Fruit fly (Drosophila melanogaster): Measurements from ENCODE around the gene CG33783.
A peak's percentile ranks its signal among the peaks of the same experiment; 100 is the strongest.

The CG33783 gene

DNA sequence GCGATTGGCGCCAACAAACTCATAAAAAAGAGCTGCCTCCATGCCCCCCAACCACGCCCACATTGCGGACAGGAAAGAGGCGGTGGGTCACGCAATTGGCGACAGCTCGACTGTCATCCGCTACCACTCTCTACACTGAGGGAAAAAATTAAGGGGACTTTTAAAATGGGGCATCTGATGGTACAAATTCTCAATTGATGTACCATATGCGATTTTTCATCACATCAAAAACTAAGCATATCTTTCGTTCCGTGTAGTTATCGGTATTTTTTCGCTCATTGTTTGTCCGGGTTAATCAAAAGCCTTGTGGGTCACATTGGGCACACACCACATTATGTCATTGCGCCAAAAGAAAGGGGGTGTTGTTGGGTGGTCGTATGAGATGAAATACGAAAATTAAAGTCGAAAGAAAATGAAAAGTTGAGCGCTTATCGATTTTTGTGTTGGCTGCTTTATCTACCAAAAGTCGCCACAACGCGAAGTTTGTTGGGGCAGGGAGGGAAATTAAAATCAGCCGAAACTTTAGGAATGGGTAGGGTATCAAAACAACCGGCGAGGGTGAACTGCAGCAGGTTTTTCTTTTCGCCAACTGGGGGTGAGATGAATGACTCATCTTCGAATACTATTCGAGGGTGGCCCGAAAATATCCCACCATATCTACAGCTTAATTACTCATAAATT, 42.4 kb upstream of the CG33783 start (continued):
- peak; percentile 50 for TF ChIP-seq HHEX (GFP tag; optimal IDR thresholded peaks at IDR 0.05)
- TF ChIP-seq MBD-R2 (GFP tag; IDR thresholded peaks at IDR 0.05): peak; percentile 47; the same call in 1 of the 2 replicates
- peak; percentile 54 for TF ChIP-seq NFAT (GFP tag; IDR thresholded peaks at IDR 0.05)
- TF ChIP-seq inv (GFP tag; IDR thresholded peaks at IDR 0.05; ENCODE audit: partially characterized antibody): no peak
- no peak for TF ChIP-seq CG12299 (tag; optimal IDR thresholded peaks at IDR 0.05)
- no peak for TF ChIP-seq da (GFP tag; optimal IDR thresholded peaks at IDR 0.05)
- TF ChIP-seq GATAe (GFP tag; conservative IDR thresholded peaks at IDR 0.05): no peak
- no peak for TF ChIP-seq CG2116 (GFP tag; optimal IDR thresholded peaks at IDR 0.05)
- peak; percentile 43 for TF ChIP-seq CG6854 (GFP tag; optimal IDR thresholded peaks at IDR 0.05)
- TF ChIP-seq gro (GFP tag; optimal IDR thresholded peaks at IDR 0.05): no peak
- TF ChIP-seq Meics (GFP tag; optimal IDR thresholded peaks at IDR 0.05): peak; percentile 68
- peak; percentile 21 for TF ChIP-seq CG9817 (tag; optimal IDR thresholded peaks at IDR 0.05)
- TF ChIP-seq D19B (GFP tag; optimal IDR thresholded peaks at IDR 0.05): peak; percentile 4
- no peak for TF ChIP-seq CG1602 (GFP tag; optimal IDR thresholded peaks at IDR 0.05)
- TF ChIP-seq repo (GFP tag; optimal IDR thresholded peaks at IDR 0.05): peak; percentile 26
- no peak for TF ChIP-seq slp2 (GFP tag; optimal IDR thresholded peaks at IDR 0.05)
- TF ChIP-seq zfh1 (GFP tag; IDR thresholded peaks at IDR 0.05): peak; percentile 52; the same call in 1 of the 3 replicates
- TF ChIP-seq Kr (GFP tag; optimal IDR thresholded peaks at IDR 0.05): no peak
- TF ChIP-seq pnt (GFP tag; optimal IDR thresholded peaks at IDR 0.05): peak; percentile 5
- no peak for TF ChIP-seq CG5953 (GFP tag; IDR thresholded peaks at IDR 0.05)
- TF ChIP-seq CG1529 (GFP tag; optimal IDR thresholded peaks at IDR 0.05): no peak
- TF ChIP-seq CG16779 (GFP tag; IDR thresholded peaks at IDR 0.05): 0 out of 2 replicates have a peak, but pooled peaks have one; percentile 26
- peak; percentile 46 for TF ChIP-seq BtbVII (GFP tag; optimal IDR thresholded peaks at IDR 0.05)
- no peak for TF ChIP-seq Six4 (GFP tag; optimal IDR thresholded peaks at IDR 0.05)
- TF ChIP-seq CG15514 (GFP tag; optimal IDR thresholded peaks at IDR 0.05): peak; percentile 39
- no peak for TF ChIP-seq CG8924 (tag; optimal IDR thresholded peaks at IDR 0.05)
- no peak for TF ChIP-seq HLH4C (GFP tag; IDR thresholded peaks at IDR 0.05; ENCODE audit: partially characterized antibody)
- peak; percentile 44; the same call in 1 of the 3 replicates for TF ChIP-seq tgo (GFP tag; IDR thresholded peaks at IDR 0.05)
- TF ChIP-seq CG7839 (tag; optimal IDR thresholded peaks at IDR 0.05): no peak
- TF ChIP-seq gt (GFP tag; IDR thresholded peaks at IDR 0.05): no peak
- TF ChIP-seq Sox100B (GFP tag; optimal IDR thresholded peaks at IDR 0.05): no peak
- no peak for TF ChIP-seq CG17912 (GFP tag; optimal IDR thresholded peaks at IDR 0.05)
- no peak for TF ChIP-seq PHDP (tag; optimal IDR thresholded peaks at IDR 0.05)
- no peak for TF ChIP-seq bbx (GFP tag; IDR thresholded peaks at IDR 0.05; ENCODE audit: partially characterized antibody)
- TF ChIP-seq yki (optimal IDR thresholded peaks at IDR 0.05): no peak
- peak; percentile 17 for TF ChIP-seq CG5245 (GFP tag; optimal IDR thresholded peaks at IDR 0.05)
- TF ChIP-seq Doc3 (GFP tag; IDR thresholded peaks at IDR 0.05; ENCODE audit: partially characterized antibody): no peak
- peak; percentile 64 for TF ChIP-seq CG9932 (GFP tag; IDR thresholded peaks at IDR 0.05)
- no peak for TF ChIP-seq CG10321 (GFP tag; IDR thresholded peaks at IDR 0.05)
- 0 out of 2 replicates have a peak, but pooled peaks have one; percentile 37 for TF ChIP-seq rib (GFP tag; IDR thresholded peaks at IDR 0.05)
- TF ChIP-seq ranshi (GFP tag; IDR thresholded peaks at IDR 0.05): peak; percentile 18; the same call in 1 of the 2 replicates
- peak; percentile 71 for TF ChIP-seq row (GFP tag; IDR thresholded peaks at IDR 0.05)
- TF ChIP-seq CG4854 (GFP tag; optimal IDR thresholded peaks at IDR 0.05): peak; percentile 13
- TF ChIP-seq CG14014 (GFP tag; IDR thresholded peaks at IDR 0.05): peak; percentile 63
- no peak for TF ChIP-seq Usf (GFP tag; optimal IDR thresholded peaks at IDR 0.05)
- peak; percentile 5 for TF ChIP-seq pum (GFP tag; optimal IDR thresholded peaks at IDR 0.05)
- TF ChIP-seq nerfin-2 (GFP tag; IDR thresholded peaks at IDR 0.05; ENCODE audit: partially characterized antibody): no peak
- no peak for TF ChIP-seq Awh (GFP tag; IDR thresholded peaks at IDR 0.05)
- peak; percentile 67 for TF ChIP-seq sob (GFP tag; IDR thresholded peaks at IDR 0.05)
- TF ChIP-seq Hand (GFP tag; optimal IDR thresholded peaks at IDR 0.05): peak; percentile 72
- no peak for TF ChIP-seq usp (GFP tag; optimal IDR thresholded peaks at IDR 0.05)
